Fruit fly (Drosophila melanogaster): ENCODE data around the gene CG3793.
A peak's percentile ranks its signal among the peaks of the same experiment; 100 is the strongest.
"Not testable (repeated sequence)": the region's sequence is repeated elsewhere in the genome, so short reads cannot be mapped to it uniquely, and the experiment has no call there.

The CG3793 gene

dm6 chr2L:15764029-15764428 lies at the start of gene CG3793:
Gene CG3793 (plus strand): TSS chr2L:15764220.
- no peak for TF ChIP-seq Dll (optimal IDR thresholded peaks at IDR 0.05)
- TF ChIP-seq EcR (GFP tag; optimal IDR thresholded peaks at IDR 0.05), result no peak
- TF ChIP-seq usp (GFP tag; optimal IDR thresholded peaks at IDR 0.05), result no peak
- no peak for TF ChIP-seq pan (optimal IDR thresholded peaks at IDR 0.05)
- TF ChIP-seq CG8478 (optimal IDR thresholded peaks at IDR 0.05), result no peak
- no peak for TF ChIP-seq psq (optimal IDR thresholded peaks at IDR 0.05)

- TF ChIP-seq usp (GFP tag; optimal IDR thresholded peaks at IDR 0.05); Dll (optimal IDR thresholded peaks at IDR 0.05); CG8478 (optimal IDR thresholded peaks at IDR 0.05): not testable (repeated sequence)
Measured at dm6 chr2L:15718172-15718571, 45.8 kb upstream of the CG3793 start, which contains the start of gene stol. Gene stol (minus strand): TSS chr2L:15718272.

- TF ChIP-seq Dll (optimal IDR thresholded peaks at IDR 0.05), result no peak
Measured at dm6 chr2L:15731687-15732086, 32.3 kb upstream of the CG3793 start.

dm6 chr2L:15735918-15736317 lies 28.1 kb upstream of the CG3793 start:
- TF ChIP-seq usp (GFP tag; optimal IDR thresholded peaks at IDR 0.05) (no peak), CG8478 (optimal IDR thresholded peaks at IDR 0.05) (no peak), pan (optimal IDR thresholded peaks at IDR 0.05) (no peak), psq (optimal IDR thresholded peaks at IDR 0.05) (no peak)

- TF ChIP-seq psq (optimal IDR thresholded peaks at IDR 0.05) (no peak), usp (GFP tag; optimal IDR thresholded peaks at IDR 0.05) (no peak), Dll (optimal IDR thresholded peaks at IDR 0.05) (no peak), pan (optimal IDR thresholded peaks at IDR 0.05) (no peak), CG8478 (optimal IDR thresholded peaks at IDR 0.05) (no peak)
Measured at dm6 chr2L:15740918-15741317, 23.1 kb upstream of the CG3793 start.

- no peak for TF ChIP-seq CG8478 (optimal IDR thresholded peaks at IDR 0.05)
- TF ChIP-seq usp (GFP tag; optimal IDR thresholded peaks at IDR 0.05), result no peak
- no peak for TF ChIP-seq psq (optimal IDR thresholded peaks at IDR 0.05)
- TF ChIP-seq Dll (optimal IDR thresholded peaks at IDR 0.05), result no peak
- TF ChIP-seq pan (optimal IDR thresholded peaks at IDR 0.05), result no peak
- no peak for TF ChIP-seq EcR (GFP tag; optimal IDR thresholded peaks at IDR 0.05)
Measured at dm6 chr2L:15741418-15741817, 22.6 kb upstream of the CG3793 start.

- TF ChIP-seq Dll (optimal IDR thresholded peaks at IDR 0.05) (no peak), CG8478 (optimal IDR thresholded peaks at IDR 0.05) (no peak), psq (optimal IDR thresholded peaks at IDR 0.05) (no peak), usp (GFP tag; optimal IDR thresholded peaks at IDR 0.05) (no peak), EcR (GFP tag; optimal IDR thresholded peaks at IDR 0.05) (no peak), pan (optimal IDR thresholded peaks at IDR 0.05) (no peak)
Measured at dm6 chr2L:15742976-15743375, 21.0 kb upstream of the CG3793 start.

- TF ChIP-seq psq (optimal IDR thresholded peaks at IDR 0.05) (no peak), Dll (optimal IDR thresholded peaks at IDR 0.05) (no peak), pan (optimal IDR thresholded peaks at IDR 0.05) (peak; percentile 89), CG8478 (optimal IDR thresholded peaks at IDR 0.05) (no peak)
Measured at dm6 chr2L:15743578-15743977, 20.4 kb upstream of the CG3793 start.

dm6 chr2L:15745036-15745854 lies 18.8 kb upstream of the CG3793 start:
- peak in 1 of 2 experiments; percentile 16 for TF ChIP-seq EcR (GFP tag; optimal IDR thresholded peaks at IDR 0.05)
- TF ChIP-seq CG8478 (optimal IDR thresholded peaks at IDR 0.05), result no peak

- TF ChIP-seq EcR (GFP tag; optimal IDR thresholded peaks at IDR 0.05), result no peak
- TF ChIP-seq pan (optimal IDR thresholded peaks at IDR 0.05), result no peak
- TF ChIP-seq CG8478 (optimal IDR thresholded peaks at IDR 0.05), result no peak
- TF ChIP-seq usp (GFP tag; optimal IDR thresholded peaks at IDR 0.05), result no peak
- TF ChIP-seq Dll (optimal IDR thresholded peaks at IDR 0.05), result no peak
- no peak for TF ChIP-seq psq (optimal IDR thresholded peaks at IDR 0.05)
Measured at dm6 chr2L:15745989-15746388, 18.0 kb upstream of the CG3793 start.

- TF ChIP-seq usp (GFP tag; optimal IDR thresholded peaks at IDR 0.05) (no peak), CG8478 (optimal IDR thresholded peaks at IDR 0.05) (no peak), EcR (GFP tag; optimal IDR thresholded peaks at IDR 0.05) (no peak), Dll (optimal IDR thresholded peaks at IDR 0.05) (no peak), psq (optimal IDR thresholded peaks at IDR 0.05) (no peak), pan (optimal IDR thresholded peaks at IDR 0.05) (no peak)
Measured at dm6 chr2L:15746600-15747393, 17.2 kb upstream of the CG3793 start.

- TF ChIP-seq usp (GFP tag; optimal IDR thresholded peaks at IDR 0.05) (no peak), psq (optimal IDR thresholded peaks at IDR 0.05) (no peak), pan (optimal IDR thresholded peaks at IDR 0.05) (no peak), Dll (optimal IDR thresholded peaks at IDR 0.05) (peak; percentile 61), CG8478 (optimal IDR thresholded peaks at IDR 0.05) (no peak)
Measured at dm6 chr2L:15747394-15748260, 16.4 kb upstream of the CG3793 start, which contains the start of gene CycE. Gene CycE (minus strand): TSS chr2L:15748150.

Measured in whole organism.